Fruit fly (Drosophila melanogaster) whole organism, pupa: Measurements from ENCODE around the gene mtgo.

Experiments used
- CG10348 ChIP-seq: fragments of 200-800 bp; sonication (Bioruptor generic); IDR thresholded peaks from 2 replicates; pipeline ENCODE4 v1.3.6; 2022; ENCODE audit warnings: missing biosample characterization, missing genetic modification characterization
- CG12605 ChIP-seq: fragments of 200-800 bp; sonication (Bioruptor generic); IDR thresholded peaks from 2 replicates; pipeline ENCODE4 v1.3.6; 2022; ENCODE audit warnings: missing biosample characterization, missing genetic modification characterization
- CG13204 ChIP-seq: fragments of 200-800 bp; sonication (Bioruptor generic); optimal IDR thresholded peaks from 2 replicates; lab custom pipeline; 2018; ENCODE audit warnings: missing biosample characterization, mild to moderate bottlenecking, missing genetic modification characterization, moderate library complexity
- CG14655 ChIP-seq: fragments of 200-800 bp; sonication (Bioruptor generic); optimal IDR thresholded peaks from 3 replicates; lab custom pipeline; 2017; ENCODE audit warnings: mild to moderate bottlenecking, missing biosample characterization, missing genetic modification reagents, missing genetic modification characterization
- CG15710 ChIP-seq: fragments of 200-800 bp; sonication (Bioruptor generic); optimal IDR thresholded peaks from 2 replicates; lab custom pipeline; 2018; ENCODE audit warnings: missing biosample characterization, mild to moderate bottlenecking, missing genetic modification characterization, moderate library complexity
- CG17806 ChIP-seq: fragments of 200-800 bp; sonication (Bioruptor generic); optimal IDR thresholded peaks from 2 replicates; lab custom pipeline; 2018; ENCODE audit warnings: missing biosample characterization, mild to moderate bottlenecking, missing genetic modification characterization, moderate library complexity
- CG32121 ChIP-seq: fragments of 200-800 bp; sonication (Bioruptor generic); IDR thresholded peaks from 2 replicates; pipeline ENCODE4 v1.3.6; 2022; ENCODE audit warnings: missing biosample characterization, missing genetic modification characterization
- CG34367 ChIP-seq: fragments of 200-800 bp; sonication (Bioruptor generic); optimal IDR thresholded peaks from 2 replicates; lab custom pipeline; 2018; ENCODE audit warnings: missing biosample characterization, mild to moderate bottlenecking, missing genetic modification characterization
- CG4496 ChIP-seq: fragments of 200-800 bp; sonication (Bioruptor generic); IDR thresholded peaks from 3 replicates; pipeline ENCODE4 v1.3.6; 2022; ENCODE audit warnings: missing biosample characterization, missing genetic modification characterization
- CG8159 ChIP-seq: fragments of 200-800 bp; sonication (Bioruptor generic); optimal IDR thresholded peaks from 3 replicates; lab custom pipeline; 2018; ENCODE audit warnings: missing biosample characterization, mild to moderate bottlenecking, missing genetic modification characterization, moderate library complexity
- CG8301 ChIP-seq: fragments of 200-800 bp; sonication (Bioruptor generic); optimal IDR thresholded peaks from 2 replicates; lab custom pipeline; 2018; ENCODE audit warnings: missing biosample characterization, mild to moderate bottlenecking, missing genetic modification characterization
- CG9948 ChIP-seq: fragments of 200-800 bp; sonication (Bioruptor generic); optimal IDR thresholded peaks from 2 replicates; lab custom pipeline; 2018; ENCODE audit warnings: missing biosample characterization, mild to moderate bottlenecking, missing genetic modification characterization, moderate library complexity
- D1 ChIP-seq: fragments of 200-800 bp; sonication (Bioruptor generic); optimal IDR thresholded peaks from 2 replicates; lab custom pipeline; 2018; ENCODE audit warnings: missing biosample characterization, mild to moderate bottlenecking, missing genetic modification characterization, moderate library complexity
- EcR ChIP-seq: fragments of 200-800 bp; sonication (Bioruptor generic); optimal IDR thresholded peaks from 3 replicates; lab custom pipeline; 2019; ENCODE audit warnings: missing biosample characterization, missing genetic modification characterization, mild to moderate bottlenecking, moderate library complexity, missing genetic modification reagents
- Ets98B ChIP-seq: fragments of 200-800 bp; sonication (Bioruptor generic); IDR thresholded peaks from 2 replicates; pipeline ENCODE4 v1.3.6; 2022; ENCODE audit warnings: missing biosample characterization, missing genetic modification characterization
- Pif1A ChIP-seq: fragments of 200-800 bp; sonication (Bioruptor generic); optimal IDR thresholded peaks from 3 replicates; lab custom pipeline; 2016; ENCODE audit warnings: missing biosample characterization, missing genetic modification characterization
- Pif1B ChIP-seq: fragments of 200-800 bp; sonication (Bioruptor generic); optimal IDR thresholded peaks from 3 replicates; lab custom pipeline; 2016; ENCODE audit warnings: missing biosample characterization, missing genetic modification characterization
- Snoo ChIP-seq: fragments of 200-800 bp; sonication (Bioruptor generic); optimal IDR thresholded peaks from 3 replicates; lab custom pipeline; 2017; ENCODE audit warnings: missing biosample characterization, mild to moderate bottlenecking, missing genetic modification characterization, inconsistent platforms
- fd96Ca ChIP-seq: fragments of 200-800 bp; sonication (Bioruptor generic); IDR thresholded peaks from 3 replicates; pipeline ENCODE4 v1.3.6; 2022; ENCODE audit warnings: missing biosample characterization, missing genetic modification characterization
- gl ChIP-seq: fragments of 200-800 bp; sonication (Bioruptor generic); optimal IDR thresholded peaks from 2 replicates; lab custom pipeline; 2018; ENCODE audit warnings: missing biosample characterization, mild to moderate bottlenecking, missing genetic modification characterization
- rn ChIP-seq: fragments of 200-800 bp; sonication (Bioruptor generic); IDR thresholded peaks from 2 replicates; pipeline ENCODE4 v1.3.6; 2022; ENCODE audit warnings: missing biosample characterization, missing genetic modification characterization

The mtgo gene

dm6 chr2L:16686412-16687043, 141.7 kb downstream of the mtgo start:
- TF ChIP-seq CG15710 (tag; lab: Kevin White, UChicago), result peak; percentile 58
- peak; percentile 63 for TF ChIP-seq CG14655 (GFP tag; lab: Kevin White, UChicago)
- peak; percentile 56; the same call in 2 of the 3 replicates for TF ChIP-seq fd96Ca (GFP tag; lab: Robert Waterston, UW)
- peak; percentile 59; the same call in 1 of the 2 replicates for TF ChIP-seq rn
- peak; percentile 35; the same call in 1 of the 2 replicates for TF ChIP-seq CG32121
- TF ChIP-seq CG8301 (tag; lab: Kevin White, UChicago), result peak; percentile 52
- peak; percentile 87 for TF ChIP-seq CG12605 (GFP tag; lab: Robert Waterston, UW)
- peak; percentile 55 for TF ChIP-seq CG17806
- TF ChIP-seq D1 (tag; lab: Kevin White, UChicago), result peak; percentile 69
- TF ChIP-seq Snoo, result peak; percentile 60
- no peak for TF ChIP-seq CG10348 (GFP tag; lab: Robert Waterston, UW)
- TF ChIP-seq CG34367 (tag; lab: Kevin White, UChicago), result peak; percentile 68
- peak; percentile 71 for TF ChIP-seq EcR (GFP tag; lab: Kevin White, UChicago)
- peak; percentile 70 for TF ChIP-seq Ets98B (GFP tag; lab: Robert Waterston, UW)
- peak; percentile 65 for TF ChIP-seq CG8159 (tag; lab: Kevin White, UChicago)
- TF ChIP-seq CG13204 (GFP tag; lab: Kevin White, UChicago), result peak; percentile 80
- peak; percentile 57 for TF ChIP-seq Pif1B (GFP tag; lab: Kevin White, UChicago)
- TF ChIP-seq CG4496 (GFP tag; lab: Robert Waterston, UW), result peak; percentile 85
- TF ChIP-seq Pif1A (GFP tag; lab: Kevin White, UChicago), result peak; percentile 64
- TF ChIP-seq CG9948 (tag; lab: Kevin White, UChicago), result peak; percentile 32
- TF ChIP-seq gl (tag; lab: Kevin White, UChicago), result peak; percentile 79

dm6 chr2L:16687863-16688262, 143.0 kb downstream of the mtgo start:
- TF ChIP-seq CG14655 (GFP tag; lab: Kevin White, UChicago) (peak; percentile 77), rn (no peak), CG15710 (tag; lab: Kevin White, UChicago) (peak; percentile 77), D1 (tag; lab: Kevin White, UChicago) (peak; percentile 42), CG8159 (tag; lab: Kevin White, UChicago) (peak; percentile 76), CG13204 (GFP tag; lab: Kevin White, UChicago) (peak; percentile 63), EcR (GFP tag; lab: Kevin White, UChicago) (peak; percentile 25), CG4496 (GFP tag; lab: Robert Waterston, UW) (0 out of 3 replicates have a peak, but pooled peaks have one; percentile 35), CG8301 (tag; lab: Kevin White, UChicago) (peak; percentile 62), gl (tag; lab: Kevin White, UChicago) (no peak), CG12605 (GFP tag; lab: Robert Waterston, UW) (peak; percentile 61; the same call in 1 of the 2 replicates), CG10348 (GFP tag; lab: Robert Waterston, UW) (no peak), CG9948 (tag; lab: Kevin White, UChicago) (peak; percentile 77), fd96Ca (GFP tag; lab: Robert Waterston, UW) (no peak), Snoo (no peak), Pif1B (GFP tag; lab: Kevin White, UChicago) (peak; percentile 46), CG34367 (tag; lab: Kevin White, UChicago) (peak; percentile 77), Pif1A (GFP tag; lab: Kevin White, UChicago) (peak; percentile 78), CG32121 (peak; percentile 46; the same call in 1 of the 2 replicates), Ets98B (GFP tag; lab: Robert Waterston, UW) (0 out of 2 replicates have a peak, but pooled peaks have one; percentile 8), CG17806 (peak; percentile 67)
- TF ChIP-seq, all 21 proteins: peak for 16

- peak; percentile 8 for TF ChIP-seq Pif1B (GFP tag; lab: Kevin White, UChicago)
- no peak for TF ChIP-seq CG32121
- peak; percentile 57 for TF ChIP-seq CG15710 (tag; lab: Kevin White, UChicago)
- peak; percentile 34 for TF ChIP-seq Snoo
- peak; percentile 55 for TF ChIP-seq CG9948 (tag; lab: Kevin White, UChicago)
- peak; percentile 20 for TF ChIP-seq CG8159 (tag; lab: Kevin White, UChicago)
- no peak for TF ChIP-seq D1 (tag; lab: Kevin White, UChicago)
- TF ChIP-seq CG34367 (tag; lab: Kevin White, UChicago), result peak; percentile 38
- peak; percentile 22 for TF ChIP-seq CG8301 (tag; lab: Kevin White, UChicago)
- peak; percentile 61 for TF ChIP-seq Pif1A (GFP tag; lab: Kevin White, UChicago)
- TF ChIP-seq CG10348 (GFP tag; lab: Robert Waterston, UW), result no peak
- TF ChIP-seq CG12605 (GFP tag; lab: Robert Waterston, UW), result no peak; the same call in 1 of the 2 replicates
- no peak for TF ChIP-seq gl (tag; lab: Kevin White, UChicago)
- 0 out of 3 replicates have a peak, but pooled peaks have one; percentile 59 for TF ChIP-seq fd96Ca (GFP tag; lab: Robert Waterston, UW)
- peak; percentile 44 for TF ChIP-seq CG14655 (GFP tag; lab: Kevin White, UChicago)
- TF ChIP-seq CG13204 (GFP tag; lab: Kevin White, UChicago), result no peak
Measured at dm6 chr2L:16689800-16690618, 145.2 kb downstream of the mtgo start.

- TF ChIP-seq gl (tag; lab: Kevin White, UChicago) (no peak), Ets98B (GFP tag; lab: Robert Waterston, UW) (no peak)
- TF ChIP-seq, all 21 proteins: peak for 0
Measured at dm6 chr2L:16690619-16690908, 145.7 kb downstream of the mtgo start.
